Fruit fly (Drosophila melanogaster) whole organism, prepupa: ENCODE measurements around the gene CG1637.

Experiments used
- Blimp-1 ChIP-seq: fragments of 200-800 bp; sonication (Bioruptor generic); optimal IDR thresholded peaks from 3 replicates; lab custom pipeline; 2017; ENCODE audit warnings: missing biosample characterization, missing genetic modification characterization, mild to moderate bottlenecking, moderate library complexity, missing genetic modification reagents
- CG10631 ChIP-seq: fragments of 200-800 bp; sonication (Bioruptor generic); optimal IDR thresholded peaks from 2 replicates; lab custom pipeline; 2016; ENCODE audit warnings: missing biosample characterization, missing genetic modification characterization
- CG10669 ChIP-seq: fragments of 200-800 bp; sonication (Bioruptor generic); optimal IDR thresholded peaks from 3 replicates; lab custom pipeline; 2018; ENCODE audit warnings: missing biosample characterization, mild to moderate bottlenecking, missing genetic modification characterization, moderate library complexity
- CG11294 ChIP-seq: fragments of 200-800 bp; sonication (Bioruptor generic); IDR thresholded peaks from 2 replicates; pipeline ENCODE4 v1.3.6; 2022; ENCODE audit warnings: missing biosample characterization, missing genetic modification characterization
- CG11762 ChIP-seq: fragments of 200-800 bp; sonication (Bioruptor generic); optimal IDR thresholded peaks from 3 replicates; lab custom pipeline; 2016; ENCODE audit warnings: missing biosample characterization, missing genetic modification characterization; ENCODE audit not compliant: insufficient read depth
- CG11902 ChIP-seq: fragments of 200-800 bp; sonication (Bioruptor generic); optimal IDR thresholded peaks from 3 replicates; lab custom pipeline; 2016; ENCODE audit warnings: missing biosample characterization, missing genetic modification characterization
- CG15336 ChIP-seq: fragments of 200-800 bp; sonication (Bioruptor generic); IDR thresholded peaks from 2 replicates; pipeline ENCODE4 v1.3.6; 2022; ENCODE audit warnings: missing biosample characterization, missing genetic modification characterization
- CG3032 ChIP-seq: fragments of 200-800 bp; optimal IDR thresholded peaks from 2 replicates; lab custom pipeline; 2019; ENCODE audit warnings: missing biosample characterization, mild to moderate bottlenecking, missing genetic modification characterization, moderate library complexity
- CG31627 ChIP-seq: fragments of 200-800 bp; sonication (Bioruptor generic); optimal IDR thresholded peaks from 3 replicates; lab custom pipeline; 2016; ENCODE audit warnings: missing biosample characterization, missing genetic modification characterization
- CG32006 ChIP-seq: fragments of 200-800 bp; sonication (Bioruptor generic); optimal IDR thresholded peaks from 3 replicates; lab custom pipeline; 2017; ENCODE audit warnings: missing biosample characterization, mild to moderate bottlenecking, missing genetic modification characterization
- CG34406 ChIP-seq: fragments of 200-800 bp; sonication (Bioruptor generic); optimal IDR thresholded peaks from 3 replicates; lab custom pipeline; 2016; ENCODE audit warnings: missing biosample characterization, missing genetic modification characterization
- CG6163 ChIP-seq: fragments of 200-800 bp; sonication (Bioruptor generic); IDR thresholded peaks from 3 replicates; pipeline ENCODE4 v1.3.6; 2022; ENCODE audit warnings: missing biosample characterization, missing genetic modification characterization
- CG6276 ChIP-seq: fragments of 200-800 bp; sonication (Bioruptor generic); optimal IDR thresholded peaks from 2 replicates; lab custom pipeline; 2017; ENCODE audit warnings: missing biosample characterization, mild to moderate bottlenecking, missing genetic modification characterization
- CG6792 ChIP-seq: fragments of 200-800 bp; sonication (Bioruptor generic); optimal IDR thresholded peaks from 3 replicates; lab custom pipeline; 2016; ENCODE audit warnings: missing biosample characterization, missing genetic modification characterization
- CG6808 ChIP-seq: fragments of 200-800 bp; sonication (Bioruptor generic); optimal IDR thresholded peaks from 3 replicates; lab custom pipeline; 2017; ENCODE audit warnings: missing biosample characterization, missing genetic modification characterization, mild to moderate bottlenecking, moderate library complexity, missing genetic modification reagents
- CG6854 ChIP-seq: fragments of 200-800 bp; sonication (Bioruptor generic); optimal IDR thresholded peaks from 2 replicates; lab custom pipeline; 2017; ENCODE audit warnings: missing biosample characterization, mild to moderate bottlenecking, missing genetic modification characterization
- CG7368 ChIP-seq: fragments of 200-800 bp; sonication (Bioruptor generic); optimal IDR thresholded peaks from 3 replicates; lab custom pipeline; 2016; ENCODE audit warnings: missing biosample characterization, missing genetic modification characterization
- CG8119 ChIP-seq: fragments of 200-800 bp; sonication (Bioruptor generic); IDR thresholded peaks from 3 replicates; pipeline ENCODE4 v1.3.6; 2022; ENCODE audit warnings: missing biosample characterization, missing genetic modification characterization
- CG8319 ChIP-seq: fragments of 200-800 bp; sonication (Bioruptor generic); optimal IDR thresholded peaks from 3 replicates; lab custom pipeline; 2016; ENCODE audit warnings: missing biosample characterization, missing genetic modification characterization
- CG8632 ChIP-seq: fragments of 200-800 bp; sonication (Bioruptor generic); optimal IDR thresholded peaks from 3 replicates; lab custom pipeline; 2016; ENCODE audit warnings: missing biosample characterization, missing genetic modification characterization
- CG9139 ChIP-seq: fragments of 200-800 bp; sonication (Bioruptor generic); optimal IDR thresholded peaks from 3 replicates; lab custom pipeline; 2017; ENCODE audit warnings: missing biosample characterization, mild to moderate bottlenecking, missing genetic modification characterization
- Eip75B ChIP-seq: fragments of 200-800 bp; sonication (Bioruptor generic); optimal IDR thresholded peaks from 3 replicates; lab custom pipeline; 2016; ENCODE audit warnings: missing biosample characterization, missing genetic modification characterization
- Eip78C ChIP-seq: fragments of 200-800 bp; sonication (Bioruptor generic); peaks from one replicate; lab custom pipeline; 2016; ENCODE audit warnings: missing biosample characterization, missing genetic modification characterization
- Eip93F ChIP-seq: fragments of 200-800 bp; sonication (Bioruptor generic); optimal IDR thresholded peaks from 2 replicates; lab custom pipeline; 2016; ENCODE audit warnings: missing biosample characterization, mild to moderate bottlenecking, missing genetic modification characterization
- Ets21C ChIP-seq: fragments of 200-800 bp; sonication (Bioruptor generic); optimal IDR thresholded peaks from 3 replicates; lab custom pipeline; 2016; ENCODE audit warnings: missing biosample characterization, missing genetic modification characterization
- Gug ChIP-seq: fragments of 200-800 bp; sonication (Bioruptor generic); IDR thresholded peaks from 2 replicates; pipeline ENCODE4 v1.3.6; 2022; ENCODE audit warnings: missing biosample characterization, missing genetic modification characterization
- Hr38 ChIP-seq: sonication (Bioruptor generic); optimal IDR thresholded peaks from 2 replicates; lab custom pipeline; 2016; ENCODE audit warnings: missing biosample characterization, missing genetic modification characterization
- Hr39 ChIP-seq: fragments of 200-800 bp; sonication (Bioruptor generic); optimal IDR thresholded peaks from 2 replicates; lab custom pipeline; 2016; ENCODE audit warnings: missing biosample characterization, missing genetic modification characterization
- Hr4 ChIP-seq: fragments of 200-800 bp; sonication (Bioruptor generic); optimal IDR thresholded peaks from 3 replicates; lab custom pipeline; 2016; ENCODE audit warnings: missing biosample characterization, missing genetic modification characterization
- Lpt ChIP-seq: fragments of 200-800 bp; sonication (Bioruptor generic); optimal IDR thresholded peaks from 3 replicates; lab custom pipeline; 2016; ENCODE audit warnings: missing biosample characterization, missing genetic modification characterization
- Met ChIP-seq: fragments of 200-800 bp; sonication (Bioruptor generic); optimal IDR thresholded peaks from 3 replicates; lab custom pipeline; 2016; ENCODE audit warnings: missing biosample characterization, missing genetic modification characterization
- OdsH ChIP-seq: fragments of 200-800 bp; sonication (Bioruptor generic); optimal IDR thresholded peaks from 3 replicates; lab custom pipeline; 2016; ENCODE audit warnings: missing biosample characterization, missing genetic modification characterization
- Smox ChIP-seq: fragments of 200-800 bp; sonication (Bioruptor generic); optimal IDR thresholded peaks from 3 replicates; lab custom pipeline; 2016; ENCODE audit warnings: missing biosample characterization, missing genetic modification characterization
- Sox102F ChIP-seq: fragments of 200-800 bp; sonication (Bioruptor generic); optimal IDR thresholded peaks from 2 replicates; lab custom pipeline; 2016; ENCODE audit warnings: missing biosample characterization, mild to moderate bottlenecking, missing genetic modification characterization
- Sox15 ChIP-seq: fragments of 200-800 bp; sonication (Bioruptor generic); optimal IDR thresholded peaks from 3 replicates; lab custom pipeline; 2016; ENCODE audit warnings: missing biosample characterization, missing genetic modification characterization
- achi ChIP-seq: fragments of 200-800 bp; sonication (Bioruptor generic); optimal IDR thresholded peaks from 3 replicates; lab custom pipeline; 2016; ENCODE audit warnings: missing biosample characterization, missing genetic modification characterization
- acj6 ChIP-seq: fragments of 200-800 bp; sonication (Bioruptor generic); optimal IDR thresholded peaks from 3 replicates; lab custom pipeline; 2016; ENCODE audit warnings: missing biosample characterization, missing genetic modification characterization
- dac ChIP-seq: fragments of 200-800 bp; sonication (Bioruptor generic); optimal IDR thresholded peaks from 2 replicates; lab custom pipeline; 2017; ENCODE audit warnings: missing biosample characterization, mild to moderate bottlenecking, missing genetic modification characterization
- dsx ChIP-seq: fragments of 200-800 bp; optimal IDR thresholded peaks from 3 replicates; lab custom pipeline; 2019; ENCODE audit warnings: missing biosample characterization, mild to moderate bottlenecking, missing genetic modification characterization, moderate library complexity; ENCODE audit not compliant: poor library complexity, severe bottlenecking
- eg ChIP-seq: fragments of 200-800 bp; sonication (Bioruptor generic); IDR thresholded peaks from 3 replicates; pipeline ENCODE4 v1.3.6; 2022; ENCODE audit warnings: missing biosample characterization, missing genetic modification characterization
- esn ChIP-seq: fragments of 200-800 bp; sonication (Bioruptor generic); optimal IDR thresholded peaks from 2 replicates; lab custom pipeline; 2016; ENCODE audit warnings: missing biosample characterization, mild to moderate bottlenecking, missing genetic modification characterization, moderate library complexity
- fd59A ChIP-seq: fragments of 200-800 bp; sonication (Bioruptor generic); optimal IDR thresholded peaks from 2 replicates; lab custom pipeline; 2017; ENCODE audit warnings: missing biosample characterization, mild to moderate bottlenecking, missing genetic modification characterization, missing genetic modification reagents
- fkh ChIP-seq: fragments of 200-800 bp; sonication (Bioruptor generic); optimal IDR thresholded peaks from 3 replicates; lab custom pipeline; 2017; ENCODE audit warnings: missing biosample characterization, mild to moderate bottlenecking, missing genetic modification characterization, moderate library complexity
- net ChIP-seq: fragments of 200-800 bp; sonication (Bioruptor generic); optimal IDR thresholded peaks from 3 replicates; lab custom pipeline; 2016; ENCODE audit warnings: missing biosample characterization, missing genetic modification characterization
- pdm3 ChIP-seq: fragments of 200-800 bp; sonication (Bioruptor generic); optimal IDR thresholded peaks from 3 replicates; lab custom pipeline; 2016; ENCODE audit warnings: missing biosample characterization, missing genetic modification characterization
- salr ChIP-seq, 2 experiments: fragments of 200-800 bp; sonication (Bioruptor generic); optimal IDR thresholded peaks; 3 replicates each; lab custom pipeline; 2016 to 2018; ENCODE audit warnings: missing biosample characterization in 2 of 2, missing genetic modification characterization in 2 of 2, mild to moderate bottlenecking in 1 of 2
- spab ChIP-seq: fragments of 200-800 bp; sonication (Bioruptor generic); optimal IDR thresholded peaks from 2 replicates; lab custom pipeline; 2017; ENCODE audit warnings: missing biosample characterization, mild to moderate bottlenecking, missing genetic modification characterization, missing genetic modification reagents
- ss ChIP-seq, 2 experiments: fragments of 200-800 bp; sonication (Bioruptor generic); optimal IDR thresholded peaks; 2 replicates in 1 of 2; 3 replicates in 1 of 2; lab custom pipeline; 2017 to 2018; ENCODE audit warnings: mild to moderate bottlenecking in 2 of 2, missing biosample characterization in 2 of 2, missing genetic modification characterization in 2 of 2, moderate library complexity in 1 of 2
- svp ChIP-seq: fragments of 200-800 bp; sonication (Bioruptor generic); peaks from one replicate; lab custom pipeline; 2016; ENCODE audit warnings: missing biosample characterization, missing genetic modification characterization
- topi ChIP-seq: fragments of 200-800 bp; sonication (Bioruptor generic); optimal IDR thresholded peaks from 3 replicates; lab custom pipeline; 2016; ENCODE audit warnings: missing biosample characterization, missing genetic modification characterization
- vri ChIP-seq: fragments of 200-800 bp; sonication (Bioruptor generic); optimal IDR thresholded peaks from 3 replicates; lab custom pipeline; 2016; ENCODE audit warnings: missing biosample characterization, mild to moderate bottlenecking, missing genetic modification characterization

Gene CG1637

DNA sequence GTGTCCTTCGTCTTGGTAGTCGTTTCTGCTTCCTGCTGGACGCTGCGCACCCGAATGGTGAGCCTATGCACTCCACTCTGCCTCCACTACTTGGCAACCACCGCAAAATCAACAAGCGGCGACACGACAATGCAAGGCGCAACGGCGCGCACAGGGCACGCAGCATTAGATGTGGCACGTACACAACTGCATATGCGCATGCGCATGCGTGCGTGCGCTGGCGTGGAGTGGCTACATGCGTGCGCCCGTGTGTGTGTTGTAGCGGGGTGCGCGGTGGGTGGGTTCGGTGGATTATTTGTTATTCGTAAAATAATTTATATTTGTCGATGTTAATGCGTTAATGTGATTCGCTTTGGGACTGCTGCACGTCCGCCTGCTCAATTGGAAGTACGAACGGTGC, 42.1 kb downstream of the CG1637 start:
- no peak for TF ChIP-seq salr (GFP tag; optimal IDR thresholded peaks at IDR 0.05; lab: Kevin White, UChicago)
- TF ChIP-seq spab = no peak
- no peak for TF ChIP-seq CG6808 (GFP tag; lab: Kevin White, UChicago)
- TF ChIP-seq eg (GFP tag; lab: Robert Waterston, UW) = no peak
- no peak for TF ChIP-seq CG8319 (GFP tag; lab: Kevin White, UChicago)
- TF ChIP-seq vri (GFP tag; lab: Kevin White, UChicago) = no peak

DNA sequence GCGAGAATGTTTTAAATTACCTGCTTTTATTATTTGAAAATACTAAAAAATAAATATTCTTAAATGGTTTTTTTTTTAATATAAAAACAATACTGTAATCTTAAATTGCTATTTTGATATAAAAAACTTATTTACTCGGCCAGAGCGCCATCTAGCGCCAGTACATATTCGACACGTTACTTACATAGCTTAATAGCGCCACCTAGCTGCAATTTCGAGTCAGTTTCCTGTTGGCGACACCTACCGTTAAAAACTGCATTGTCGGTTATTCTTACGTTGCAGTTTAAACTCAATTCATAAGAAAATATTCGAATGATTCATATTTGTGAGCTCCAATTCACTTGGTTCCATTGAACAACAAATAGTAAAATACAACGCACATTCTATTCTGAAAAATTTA, 45.3 kb downstream of the CG1637 start:
- no peak for TF ChIP-seq CG11762 (GFP tag; lab: Kevin White, UChicago)
- TF ChIP-seq Ets21C (GFP tag; lab: Kevin White, UChicago) = no peak
- no peak for TF ChIP-seq Smox (GFP tag; lab: Kevin White, UChicago)
- TF ChIP-seq Sox102F (GFP tag; lab: Kevin White, UChicago) = peak; percentile 12
- TF ChIP-seq svp (GFP tag; lab: Kevin White, UChicago) = no peak
- no peak for TF ChIP-seq CG6163
- peak in 1 of 2 experiments; percentile 0 for TF ChIP-seq salr (GFP tag; optimal IDR thresholded peaks at IDR 0.05; lab: Kevin White, UChicago)
- peak; percentile 36 for TF ChIP-seq topi (GFP tag; lab: Kevin White, UChicago)
- TF ChIP-seq CG9139 (GFP tag; lab: Kevin White, UChicago) = no peak
- no peak for TF ChIP-seq CG6276 (GFP tag; lab: Kevin White, UChicago)
- peak; percentile 45 for TF ChIP-seq fkh (GFP tag; lab: Kevin White, UChicago)
- TF ChIP-seq esn (GFP tag; lab: Kevin White, UChicago) = peak; percentile 64
- TF ChIP-seq CG3032 (tag; lab: Kevin White, UChicago) = peak; percentile 34
- TF ChIP-seq ss (GFP tag; optimal IDR thresholded peaks at IDR 0.05; lab: Kevin White, UChicago) = no peak
- no peak for TF ChIP-seq dac (GFP tag; lab: Kevin White, UChicago)
- no peak for TF ChIP-seq net
- TF ChIP-seq CG31627 (GFP tag; lab: Kevin White, UChicago) = peak; percentile 76
- no peak for TF ChIP-seq CG15336
- TF ChIP-seq Lpt (GFP tag; lab: Kevin White, UChicago) = no peak
- TF ChIP-seq Sox15 (GFP tag; lab: Kevin White, UChicago) = peak; percentile 9
- TF ChIP-seq CG32006 (GFP tag; lab: Kevin White, UChicago) = no peak
- no peak for TF ChIP-seq Blimp-1
- TF ChIP-seq Eip78C (GFP tag; lab: Kevin White, UChicago) = peak; percentile 75
- TF ChIP-seq Hr39 (GFP tag; lab: Kevin White, UChicago) = peak; percentile 64
- peak; percentile 33 for TF ChIP-seq OdsH (GFP tag; lab: Kevin White, UChicago)
- no peak for TF ChIP-seq CG10669 (GFP tag; lab: Kevin White, UChicago)
- no peak for TF ChIP-seq CG7368 (GFP tag; lab: Kevin White, UChicago)
- no peak for TF ChIP-seq Hr4 (GFP tag; lab: Kevin White, UChicago)
- peak; percentile 4 for TF ChIP-seq Eip75B (GFP tag; lab: Kevin White, UChicago)
- TF ChIP-seq Met (GFP tag; lab: Kevin White, UChicago) = peak; percentile 49
- TF ChIP-seq achi (GFP tag; lab: Kevin White, UChicago) = no peak
- no peak for TF ChIP-seq Eip93F (GFP tag; lab: Kevin White, UChicago)
- no peak for TF ChIP-seq CG11902
- TF ChIP-seq CG8119 (GFP tag; lab: Robert Waterston, UW) = no peak
- TF ChIP-seq acj6 = peak; percentile 43
- no peak for TF ChIP-seq vri (GFP tag; lab: Kevin White, UChicago)
- no peak for TF ChIP-seq Hr38 (GFP tag; lab: Kevin White, UChicago)
- TF ChIP-seq CG6854 (GFP tag; lab: Kevin White, UChicago) = no peak
- peak; percentile 16 for TF ChIP-seq CG10631 (GFP tag; lab: Kevin White, UChicago)
- TF ChIP-seq CG34406 (GFP tag; lab: Kevin White, UChicago) = no peak
- no peak for TF ChIP-seq CG11294 (GFP tag; lab: Robert Waterston, UW)
- TF ChIP-seq fd59A = no peak
- TF ChIP-seq Gug (GFP tag; lab: Robert Waterston, UW) = no peak
- TF ChIP-seq pdm3 (GFP tag; lab: Kevin White, UChicago) = peak; percentile 56
- peak; percentile 26 for TF ChIP-seq CG6792 (GFP tag; lab: Kevin White, UChicago)
- TF ChIP-seq CG8319 (GFP tag; lab: Kevin White, UChicago) = no peak
- no peak for TF ChIP-seq CG8632 (GFP tag; lab: Kevin White, UChicago)
- TF ChIP-seq dsx (GFP tag; lab: Kevin White, UChicago) = no peak
